Worm (Caenorhabditis elegans): Measurements from ENCODE around the gene ceh-40.

ceh-40 gene

DNA sequence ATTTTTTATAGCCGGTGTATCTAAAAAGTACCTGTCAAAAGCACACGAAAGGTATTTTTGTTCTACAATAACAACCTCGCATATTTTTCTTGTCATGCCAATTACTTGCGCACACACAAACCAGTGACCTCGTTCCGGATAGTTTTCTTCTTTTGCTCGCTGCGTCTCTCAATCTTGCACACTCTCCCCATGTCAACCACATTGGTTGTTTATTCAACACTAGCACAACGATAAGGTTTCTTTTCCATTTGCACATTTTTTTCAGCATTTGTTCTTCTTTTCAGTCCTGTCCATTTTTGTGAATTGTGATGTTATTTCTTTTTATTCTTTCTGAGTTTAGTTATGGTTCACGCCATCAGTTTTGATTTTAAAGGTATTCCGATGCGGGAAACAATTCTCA, 29.6 kb upstream of the ceh-40 start, which contains the start of gene F42F12.3:
F42F12.3 (plus strand) TSS at position 372 of the 400 bp plus-strand sequence.
- peak; percentile 45 for TF ChIP-seq pqm-1 (tag; optimal IDR thresholded peaks at IDR 0.05)
- no peak for TF ChIP-seq lsy-12 (tag; optimal IDR thresholded peaks at IDR 0.05)
- TF ChIP-seq eor-1 (tag; optimal IDR thresholded peaks at IDR 0.05), result no peak
- no peak for TF ChIP-seq daf-12 (tag; optimal IDR thresholded peaks at IDR 0.05)
- peak; percentile 15 for TF ChIP-seq elt-2 (tag; optimal IDR thresholded peaks at IDR 0.05)
- TF ChIP-seq nhr-237 (tag; optimal IDR thresholded peaks at IDR 0.05), result no peak
- no peak for TF ChIP-seq lin-15B (tag; optimal IDR thresholded peaks at IDR 0.05)
- TF ChIP-seq fos-1 (tag; optimal IDR thresholded peaks at IDR 0.05), result no peak
- TF ChIP-seq nhr-11 (tag; optimal IDR thresholded peaks at IDR 0.05), result no peak
- TF ChIP-seq nhr-23 (tag; optimal IDR thresholded peaks at IDR 0.05), result peak; percentile 14
- TF ChIP-seq pha-4 (tag; optimal IDR thresholded peaks at IDR 0.05), result peak; percentile 55
- no peak for TF ChIP-seq unc-62 (GFP tag; optimal IDR thresholded peaks at IDR 0.05)

DNA sequence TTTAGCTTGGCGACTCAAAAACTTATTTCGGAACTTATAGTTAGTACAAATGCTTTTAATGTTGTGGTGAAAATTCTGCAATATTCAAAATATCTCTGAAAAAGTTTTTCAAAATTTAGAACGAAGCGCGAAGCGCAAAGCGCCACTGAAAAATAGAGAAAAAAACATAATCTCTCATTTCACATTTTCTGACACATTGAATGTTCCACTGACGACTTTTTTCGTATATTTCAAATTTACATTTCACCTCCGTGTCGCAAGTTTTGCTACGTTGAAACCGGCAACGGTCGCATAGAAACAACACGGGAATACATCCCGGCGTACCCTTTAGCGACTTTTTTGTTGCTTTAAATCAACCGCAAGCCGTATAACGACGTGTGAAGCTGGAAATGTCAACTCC, 27.8 kb upstream of the ceh-40 start, which contains the start of gene F42F12.14:
F42F12.14 (plus strand) TSS at position 301 of the 400 bp plus-strand sequence.
- TF ChIP-seq nhr-76 (tag; optimal IDR thresholded peaks at IDR 0.05) (no peak), fkh-10 (GFP tag; optimal IDR thresholded peaks at IDR 0.05) (no peak), mml-1 (tag; optimal IDR thresholded peaks at IDR 0.05) (no peak), nhr-67 (tag; optimal IDR thresholded peaks at IDR 0.05) (no peak), sea-2 (GFP tag; optimal IDR thresholded peaks at IDR 0.05) (no peak), daf-12 (tag; optimal IDR thresholded peaks at IDR 0.05) (no peak), lin-15B (tag; optimal IDR thresholded peaks at IDR 0.05) (no peak), snpc-4 (tag; optimal IDR thresholded peaks at IDR 0.05) (no peak), skn-1 (tag; optimal IDR thresholded peaks at IDR 0.05) (no peak), nhr-12 (tag; optimal IDR thresholded peaks at IDR 0.05) (no peak), nhr-25 (tag; optimal IDR thresholded peaks at IDR 0.05) (no peak), ceh-28 (tag; optimal IDR thresholded peaks at IDR 0.05) (no peak), mdl-1 (tag; optimal IDR thresholded peaks at IDR 0.05) (no peak)

DNA sequence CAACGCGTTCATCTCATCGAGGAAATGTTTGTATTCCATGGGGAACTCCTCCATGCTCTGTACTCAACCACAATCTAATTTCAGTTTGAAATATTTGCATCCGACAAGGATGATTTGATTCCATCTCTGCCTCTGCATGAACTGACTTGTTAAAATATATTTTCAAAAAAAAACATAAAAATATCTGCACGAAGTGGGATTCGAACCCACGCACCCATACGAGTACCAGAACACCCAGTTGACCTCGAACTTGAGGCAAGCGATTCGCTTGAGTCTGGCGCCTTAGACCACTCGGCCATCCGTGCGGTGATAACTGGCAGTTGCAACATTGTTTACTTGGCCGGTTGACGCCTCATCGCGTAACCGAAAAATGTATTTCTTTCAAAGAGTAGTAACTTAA, 27.2 kb upstream of the ceh-40 start:
- TF ChIP-seq elt-2 (tag; optimal IDR thresholded peaks at IDR 0.05) (peak; percentile 49), nhr-12 (tag; optimal IDR thresholded peaks at IDR 0.05) (no peak), eor-1 (tag; optimal IDR thresholded peaks at IDR 0.05) (no peak), ztf-4 (tag; optimal IDR thresholded peaks at IDR 0.05) (no peak), tbx-2 (tag; optimal IDR thresholded peaks at IDR 0.05) (no peak), egl-5 (tag; optimal IDR thresholded peaks at IDR 0.05) (no peak), hmg-11 (tag; optimal IDR thresholded peaks at IDR 0.05) (peak; percentile 4), nhr-23 (tag; optimal IDR thresholded peaks at IDR 0.05) (no peak), ZK546.5 (tag; optimal IDR thresholded peaks at IDR 0.05) (no peak), nhr-43 (tag; optimal IDR thresholded peaks at IDR 0.05; ENCODE audit: poor library complexity, severe bottlenecking) (peak; percentile 36), zag-1 (tag; optimal IDR thresholded peaks at IDR 0.05) (no peak), ztf-11 (tag; optimal IDR thresholded peaks at IDR 0.05) (no peak), pqm-1 (tag; optimal IDR thresholded peaks at IDR 0.05) (no peak), jun-1 (tag; optimal IDR thresholded peaks at IDR 0.05) (no peak), aly-2 (tag; optimal IDR thresholded peaks at IDR 0.05) (no peak), sea-2 (GFP tag; optimal IDR thresholded peaks at IDR 0.05) (no peak), ceh-28 (tag; optimal IDR thresholded peaks at IDR 0.05) (no peak), fkh-2 (tag; optimal IDR thresholded peaks at IDR 0.05) (no peak), egl-27 (tag; optimal IDR thresholded peaks at IDR 0.05) (no peak), lin-39 (tag; optimal IDR thresholded peaks at IDR 0.05) (no peak), skn-1 (tag; optimal IDR thresholded peaks at IDR 0.05) (peak; percentile 51), elt-1 (tag; optimal IDR thresholded peaks at IDR 0.05) (no peak), nhr-25 (tag; optimal IDR thresholded peaks at IDR 0.05) (no peak), nfya-1 (tag; optimal IDR thresholded peaks at IDR 0.05; ENCODE audit: insufficient read depth) (peak; percentile 26), mdl-1 (tag; optimal IDR thresholded peaks at IDR 0.05) (no peak), ceh-82 (tag; optimal IDR thresholded peaks at IDR 0.05) (no peak), pha-4 (tag; optimal IDR thresholded peaks at IDR 0.05) (no peak), R02D3.7 (tag; optimal IDR thresholded peaks at IDR 0.05) (no peak)

Measured in whole organism, L3 larva.